Fruit fly (Drosophila melanogaster): ENCODE results near the gene CG15042.

The CG15042 gene

DNA sequence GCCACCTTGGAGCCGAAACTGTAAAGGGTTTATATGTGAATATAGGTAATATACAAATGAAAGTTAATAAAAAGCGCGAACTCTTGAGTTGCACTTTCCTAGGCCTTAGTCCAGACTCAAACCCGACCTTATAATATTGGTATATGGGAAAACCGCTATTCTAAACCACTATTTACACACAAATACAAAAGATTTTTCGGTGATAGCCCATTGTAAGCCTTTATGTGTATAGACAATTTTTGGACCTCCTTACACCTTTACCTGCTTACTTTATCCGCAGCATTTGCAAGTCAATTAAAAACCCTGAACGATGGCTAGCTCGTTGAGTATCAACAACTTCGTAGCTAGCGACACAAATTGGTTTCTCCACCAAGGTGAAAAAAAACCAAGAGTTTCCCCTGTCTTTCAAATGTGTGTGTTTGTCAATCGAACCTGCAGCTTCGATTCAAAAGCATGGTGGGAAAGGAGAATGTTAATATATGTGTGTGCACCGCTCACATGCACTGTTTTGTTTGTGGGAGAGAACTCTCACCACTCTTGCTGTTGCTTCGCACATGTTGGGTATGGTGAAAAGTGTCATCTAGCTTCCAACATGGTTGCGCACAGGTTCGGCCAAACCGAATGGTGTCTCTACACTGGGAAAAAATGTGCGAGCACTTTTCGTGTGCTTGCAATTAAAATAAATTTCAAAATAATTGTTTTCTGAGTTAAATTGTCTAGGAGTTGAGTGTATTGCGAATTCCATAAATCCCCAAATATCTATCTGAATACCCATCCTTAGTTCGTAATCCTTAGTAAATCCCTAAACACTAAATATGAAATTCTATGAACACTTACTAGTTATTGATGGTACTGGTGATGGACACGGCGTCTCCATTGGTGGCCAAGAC is 21.2 kb downstream of the CG15042 start (continued):
- TF ChIP-seq ase (GFP tag; IDR thresholded peaks at IDR 0.05), result peak; percentile 80
- TF ChIP-seq ems (GFP tag; optimal IDR thresholded peaks at IDR 0.05), result peak; percentile 76
- peak; percentile 78 for TF ChIP-seq CG18599 (GFP tag; optimal IDR thresholded peaks at IDR 0.05)
- TF ChIP-seq CG14965 (GFP tag; optimal IDR thresholded peaks at IDR 0.05; ENCODE audit: borderline replicate concordance), result peak; percentile 51
- TF ChIP-seq CG13296 (GFP tag; optimal IDR thresholded peaks at IDR 0.05), result peak; percentile 50
- TF ChIP-seq hkb (optimal IDR thresholded peaks at IDR 0.05), result no peak
- TF ChIP-seq hkb (GFP tag; IDR thresholded peaks at IDR 0.05), result peak; percentile 95
- peak; percentile 67; the same call in 1 of the 4 replicates for TF ChIP-seq chinmo (GFP tag; IDR thresholded peaks at IDR 0.05; ENCODE audit: partially characterized antibody)
- TF ChIP-seq CG11723 (GFP tag; optimal IDR thresholded peaks at IDR 0.05), result peak; percentile 52
- peak; percentile 25 for TF ChIP-seq CG12236 (GFP tag; optimal IDR thresholded peaks at IDR 0.05)
- peak; percentile 52 for TF ChIP-seq CG12942 (GFP tag; optimal IDR thresholded peaks at IDR 0.05)
- peak; percentile 18 for TF ChIP-seq vfl (GFP tag; optimal IDR thresholded peaks at IDR 0.05)
- TF ChIP-seq ara (GFP tag; IDR thresholded peaks at IDR 0.05), result peak; percentile 84
- TF ChIP-seq Blimp-1 (GFP tag; optimal IDR thresholded peaks at IDR 0.05), result peak; percentile 79
- TF ChIP-seq CG9817 (tag; optimal IDR thresholded peaks at IDR 0.05), result peak; percentile 15
- TF ChIP-seq run (tag; optimal IDR thresholded peaks at IDR 0.05), result no peak
- TF ChIP-seq CG17361 (GFP tag; IDR thresholded peaks at IDR 0.05), result peak; percentile 81
- TF ChIP-seq CG6689 (GFP tag; IDR thresholded peaks at IDR 0.05), result peak; percentile 85
- peak; percentile 41; the same call in 1 of the 3 replicates for TF ChIP-seq CG7357 (GFP tag; IDR thresholded peaks at IDR 0.05)
- peak; percentile 61 for TF ChIP-seq Aef1 (GFP tag; IDR thresholded peaks at IDR 0.05)
- TF ChIP-seq CG3726 (GFP tag; IDR thresholded peaks at IDR 0.05), result peak; percentile 54; the same call in 1 of the 3 replicates
- TF ChIP-seq hth (optimal IDR thresholded peaks at IDR 0.05), result no peak
- TF ChIP-seq gcm (GFP tag; optimal IDR thresholded peaks at IDR 0.05), result peak; percentile 62
- TF ChIP-seq CG2202 (tag; optimal IDR thresholded peaks at IDR 0.05), result peak; percentile 52
- TF ChIP-seq CG3838 (GFP tag; optimal IDR thresholded peaks at IDR 0.05), result no peak
- TF ChIP-seq sisA (GFP tag; IDR thresholded peaks at IDR 0.05), result peak; percentile 81
- TF ChIP-seq Antp (GFP tag; optimal IDR thresholded peaks at IDR 0.05), result peak; percentile 81
- TF ChIP-seq Abd-B (GFP tag; optimal IDR thresholded peaks at IDR 0.05), result peak; percentile 23
- TF ChIP-seq Xrp1 (GFP tag; IDR thresholded peaks at IDR 0.05), result peak; percentile 91
- peak; percentile 53 for TF ChIP-seq Hr3 (GFP tag; optimal IDR thresholded peaks at IDR 0.05)
- peak; percentile 61 for TF ChIP-seq CG12769 (tag; optimal IDR thresholded peaks at IDR 0.05)
- TF ChIP-seq CG12104 (GFP tag; optimal IDR thresholded peaks at IDR 0.05), result peak; percentile 65
- TF ChIP-seq CG12744 (GFP tag; optimal IDR thresholded peaks at IDR 0.05), result peak; percentile 70
- TF ChIP-seq MTF-1 (GFP tag; optimal IDR thresholded peaks at IDR 0.05; ENCODE audit: borderline replicate concordance), result peak; percentile 63
- peak; percentile 46 for TF ChIP-seq ssp (GFP tag; IDR thresholded peaks at IDR 0.05)
- peak in 1 of 3 experiments; percentile 48 for TF ChIP-seq lola (GFP tag; optimal IDR thresholded peaks at IDR 0.05)
- peak; percentile 58; the same call in 1 of the 2 replicates for TF ChIP-seq al (GFP tag; IDR thresholded peaks at IDR 0.05)
- TF ChIP-seq schlank (tag; optimal IDR thresholded peaks at IDR 0.05), result no peak
- TF ChIP-seq CG3847 (GFP tag; IDR thresholded peaks at IDR 0.05), result peak; percentile 46; the same call in 1 of the 2 replicates
- TF ChIP-seq Dip3 (GFP tag; optimal IDR thresholded peaks at IDR 0.05), result peak; percentile 70
- peak; percentile 84 for TF ChIP-seq CG30403 (GFP tag; optimal IDR thresholded peaks at IDR 0.05)
- TF ChIP-seq Jarid2 (GFP tag; optimal IDR thresholded peaks at IDR 0.05), result peak; percentile 37
- TF ChIP-seq fd64A (GFP tag; optimal IDR thresholded peaks at IDR 0.05), result no peak
- TF ChIP-seq CG11696 (GFP tag; IDR thresholded peaks at IDR 0.05), result peak; percentile 73
- peak; percentile 63 for TF ChIP-seq grau (tag; optimal IDR thresholded peaks at IDR 0.05)
- TF ChIP-seq Dip2 (GFP tag; IDR thresholded peaks at IDR 0.05), result no peak
- TF ChIP-seq ap (GFP tag; IDR thresholded peaks at IDR 0.05), result peak; percentile 76
- TF ChIP-seq ewg (GFP tag; optimal IDR thresholded peaks at IDR 0.05), result peak; percentile 47
